Worm (Caenorhabditis elegans): ENCODE measurements around the gene C54E4.4.
A peak's percentile ranks its signal among the peaks of the same experiment; 100 is the strongest.

C54E4.4 gene

ce11 chrIV:2162256-2162655, 6.2 kb downstream of the C54E4.4 start:
- TF ChIP-seq ztf-29 (GFP tag; IDR thresholded peaks at IDR 0.05) (no peak), cog-1 (tag; optimal IDR thresholded peaks at IDR 0.05) (no peak), tab-1 (GFP tag; IDR thresholded peaks at IDR 0.05) (no peak), flt-1 (GFP tag; IDR thresholded peaks at IDR 0.05) (no peak), med-1 (GFP tag; optimal IDR thresholded peaks at IDR 0.05; ENCODE audit: insufficient read depth) (no peak), ztf-23 (GFP tag; IDR thresholded peaks at IDR 0.05) (no peak), klf-2 (GFP tag; conservative IDR thresholded peaks at IDR 0.05) (no peak), T22C8.4 (GFP tag; IDR thresholded peaks at IDR 0.05) (no peak), ref-1 (GFP tag; conservative IDR thresholded peaks at IDR 0.05) (no peak)

- no peak for TF ChIP-seq ref-1 (GFP tag; conservative IDR thresholded peaks at IDR 0.05)
- TF ChIP-seq klf-2 (GFP tag; conservative IDR thresholded peaks at IDR 0.05): no peak
- no peak for TF ChIP-seq flt-1 (GFP tag; IDR thresholded peaks at IDR 0.05)
- TF ChIP-seq ztf-29 (GFP tag; IDR thresholded peaks at IDR 0.05): no peak
- TF ChIP-seq ztf-23 (GFP tag; IDR thresholded peaks at IDR 0.05): no peak
- no peak for TF ChIP-seq tab-1 (GFP tag; IDR thresholded peaks at IDR 0.05)
- TF ChIP-seq med-1 (GFP tag; optimal IDR thresholded peaks at IDR 0.05; ENCODE audit: insufficient read depth): no peak
- no peak for TF ChIP-seq cog-1 (tag; optimal IDR thresholded peaks at IDR 0.05)
- no peak for TF ChIP-seq T22C8.4 (GFP tag; IDR thresholded peaks at IDR 0.05)
Observed at ce11 chrIV:2159069-2159468, 9.3 kb downstream of the C54E4.4 start, which contains the start of gene gcy-37. Gene gcy-37, minus strand, starts transcription at chrIV:2159169.

- TF ChIP-seq ztf-23 (GFP tag; IDR thresholded peaks at IDR 0.05) (no peak), T22C8.4 (GFP tag; IDR thresholded peaks at IDR 0.05) (no peak), ztf-29 (GFP tag; IDR thresholded peaks at IDR 0.05) (no peak), ref-1 (GFP tag; conservative IDR thresholded peaks at IDR 0.05) (no peak), flt-1 (GFP tag; IDR thresholded peaks at IDR 0.05) (no peak), klf-2 (GFP tag; conservative IDR thresholded peaks at IDR 0.05) (no peak), tab-1 (GFP tag; IDR thresholded peaks at IDR 0.05) (no peak), cog-1 (tag; optimal IDR thresholded peaks at IDR 0.05) (no peak), med-1 (GFP tag; optimal IDR thresholded peaks at IDR 0.05; ENCODE audit: insufficient read depth) (no peak)
Observed at ce11 chrIV:2156239-2156638, 12.2 kb downstream of the C54E4.4 start.

- TF ChIP-seq flt-1 (GFP tag; IDR thresholded peaks at IDR 0.05) (no peak), ref-1 (GFP tag; conservative IDR thresholded peaks at IDR 0.05) (no peak), med-1 (GFP tag; optimal IDR thresholded peaks at IDR 0.05; ENCODE audit: insufficient read depth) (no peak), klf-2 (GFP tag; conservative IDR thresholded peaks at IDR 0.05) (no peak), ztf-23 (GFP tag; IDR thresholded peaks at IDR 0.05) (no peak), cog-1 (tag; optimal IDR thresholded peaks at IDR 0.05) (no peak), T22C8.4 (GFP tag; IDR thresholded peaks at IDR 0.05) (no peak), ztf-29 (GFP tag; IDR thresholded peaks at IDR 0.05) (no peak), tab-1 (GFP tag; IDR thresholded peaks at IDR 0.05) (no peak)
Observed at ce11 chrIV:2149247-2149756, 19.1 kb downstream of the C54E4.4 start, which contains the start of gene C54E4.5. Gene C54E4.5, minus strand, starts transcription at chrIV:2149297.

- TF ChIP-seq T22C8.4 (GFP tag; IDR thresholded peaks at IDR 0.05) (no peak), ztf-29 (GFP tag; IDR thresholded peaks at IDR 0.05) (no peak), med-1 (GFP tag; optimal IDR thresholded peaks at IDR 0.05; ENCODE audit: insufficient read depth) (no peak), ztf-23 (GFP tag; IDR thresholded peaks at IDR 0.05) (no peak), flt-1 (GFP tag; IDR thresholded peaks at IDR 0.05) (no peak), tab-1 (GFP tag; IDR thresholded peaks at IDR 0.05) (no peak), cog-1 (tag; optimal IDR thresholded peaks at IDR 0.05) (no peak), ref-1 (GFP tag; conservative IDR thresholded peaks at IDR 0.05) (no peak)
Observed at ce11 chrIV:2142320-2142719, 26.1 kb downstream of the C54E4.4 start.

ce11 chrIV:2140543-2140942, 27.9 kb downstream of the C54E4.4 start, which contains the start of gene C54E4.12:
Gene C54E4.12, minus strand, starts transcription at chrIV:2140643.
- TF ChIP-seq ref-1 (GFP tag; conservative IDR thresholded peaks at IDR 0.05) (no peak), flt-1 (GFP tag; IDR thresholded peaks at IDR 0.05) (no peak), cog-1 (tag; optimal IDR thresholded peaks at IDR 0.05) (no peak), ztf-29 (GFP tag; IDR thresholded peaks at IDR 0.05) (no peak), ztf-23 (GFP tag; IDR thresholded peaks at IDR 0.05) (no peak), T22C8.4 (GFP tag; IDR thresholded peaks at IDR 0.05) (no peak), klf-2 (GFP tag; conservative IDR thresholded peaks at IDR 0.05) (no peak), med-1 (GFP tag; optimal IDR thresholded peaks at IDR 0.05; ENCODE audit: insufficient read depth) (no peak), tab-1 (GFP tag; IDR thresholded peaks at IDR 0.05) (no peak)

- TF ChIP-seq ztf-29 (GFP tag; IDR thresholded peaks at IDR 0.05) (no peak), med-1 (GFP tag; optimal IDR thresholded peaks at IDR 0.05; ENCODE audit: insufficient read depth) (no peak), ztf-23 (GFP tag; IDR thresholded peaks at IDR 0.05) (no peak), T22C8.4 (GFP tag; IDR thresholded peaks at IDR 0.05) (no peak), tab-1 (GFP tag; IDR thresholded peaks at IDR 0.05) (no peak), flt-1 (GFP tag; IDR thresholded peaks at IDR 0.05) (no peak), klf-2 (GFP tag; conservative IDR thresholded peaks at IDR 0.05) (no peak), cog-1 (tag; optimal IDR thresholded peaks at IDR 0.05) (no peak), ref-1 (GFP tag; conservative IDR thresholded peaks at IDR 0.05) (no peak)
Observed at ce11 chrIV:2137478-2137877, 30.9 kb downstream of the C54E4.4 start.

- no peak for TF ChIP-seq klf-2 (GFP tag; conservative IDR thresholded peaks at IDR 0.05)
- TF ChIP-seq ztf-29 (GFP tag; IDR thresholded peaks at IDR 0.05): no peak
- no peak for TF ChIP-seq ztf-23 (GFP tag; IDR thresholded peaks at IDR 0.05)
- TF ChIP-seq ref-1 (GFP tag; conservative IDR thresholded peaks at IDR 0.05): no peak
- TF ChIP-seq T22C8.4 (GFP tag; IDR thresholded peaks at IDR 0.05): no peak
- TF ChIP-seq med-1 (GFP tag; optimal IDR thresholded peaks at IDR 0.05; ENCODE audit: insufficient read depth): no peak
- TF ChIP-seq tab-1 (GFP tag; IDR thresholded peaks at IDR 0.05): no peak
- no peak for TF ChIP-seq flt-1 (GFP tag; IDR thresholded peaks at IDR 0.05)
- no peak for TF ChIP-seq cog-1 (tag; optimal IDR thresholded peaks at IDR 0.05)
Observed at ce11 chrIV:2136607-2137006, 31.8 kb downstream of the C54E4.4 start, which contains the start of gene test-1. Gene test-1, plus strand, starts transcription at chrIV:2136951.

ce11 chrIV:2135880-2136279, 32.5 kb downstream of the C54E4.4 start:
- peak; percentile 73; the same call in 1 of the 2 replicates for TF ChIP-seq flt-1 (GFP tag; IDR thresholded peaks at IDR 0.05)

Measured in whole organism, midembryonic.